Worm (Caenorhabditis elegans) whole organism, midembryonic: ENCODE data around the gene F22E5.20.
"Not testable (repeated sequence)": the region's sequence is repeated elsewhere in the genome, so short reads cannot be mapped to it uniquely, and the experiment has no call there.

Experiments used
- T22C8.4 ChIP-seq: fragments of 200-800 bp; sonication (Bioruptor generic); IDR thresholded peaks from 2 replicates; pipeline ENCODE4 v1.3.6; 2022; ENCODE audit warnings: missing genetic modification characterization, missing compliant biosample characterization
- cog-1 ChIP-seq: sonication (generic microtip); optimal IDR thresholded peaks from 2 replicates; lab custom pipeline; 2016; ENCODE audit warnings: missing genetic modification characterization, missing compliant biosample characterization
- flt-1 ChIP-seq: fragments of 200-800 bp; sonication (Bioruptor generic); IDR thresholded peaks from 2 replicates; pipeline ENCODE4 v1.3.6; 2022; ENCODE audit warnings: missing genetic modification characterization, missing compliant biosample characterization
- klf-2 ChIP-seq: fragments of 200-800 bp; sonication (Bioruptor generic); conservative IDR thresholded peaks from 2 replicates; pipeline ENCODE4 v1.3.6; 2022; ENCODE audit warnings: missing genetic modification reagents, missing genetic modification characterization, missing compliant biosample characterization
- med-1 ChIP-seq: sonication (generic microtip); optimal IDR thresholded peaks from 2 replicates; lab custom pipeline; 2017; ENCODE audit warnings: missing genetic modification characterization, mild to moderate bottlenecking, missing compliant biosample characterization, antibody characterized with exemption, missing genetic modification reagents; ENCODE audit not compliant: insufficient read depth
- ref-1 ChIP-seq: fragments of 200-800 bp; sonication (Bioruptor generic); conservative IDR thresholded peaks from 2 replicates; pipeline ENCODE4 v1.3.6; 2022; ENCODE audit warnings: missing genetic modification reagents, missing genetic modification characterization, missing compliant biosample characterization
- tab-1 ChIP-seq: fragments of 200-800 bp; sonication (Bioruptor generic); IDR thresholded peaks from 2 replicates; pipeline ENCODE4 v1.3.6; 2022; ENCODE audit warnings: missing genetic modification characterization, missing compliant biosample characterization
- ztf-23 ChIP-seq: fragments of 200-800 bp; sonication (Bioruptor generic); IDR thresholded peaks from 2 replicates; pipeline ENCODE4 v1.3.6; 2022; ENCODE audit warnings: missing genetic modification reagents, missing genetic modification characterization, missing compliant biosample characterization
- ztf-29 ChIP-seq: fragments of 200-800 bp; sonication (Bioruptor generic); IDR thresholded peaks from 2 replicates; pipeline ENCODE4 v1.3.6; 2022; ENCODE audit warnings: missing genetic modification reagents, missing genetic modification characterization, missing compliant biosample characterization

Gene F22E5.20

DNA sequence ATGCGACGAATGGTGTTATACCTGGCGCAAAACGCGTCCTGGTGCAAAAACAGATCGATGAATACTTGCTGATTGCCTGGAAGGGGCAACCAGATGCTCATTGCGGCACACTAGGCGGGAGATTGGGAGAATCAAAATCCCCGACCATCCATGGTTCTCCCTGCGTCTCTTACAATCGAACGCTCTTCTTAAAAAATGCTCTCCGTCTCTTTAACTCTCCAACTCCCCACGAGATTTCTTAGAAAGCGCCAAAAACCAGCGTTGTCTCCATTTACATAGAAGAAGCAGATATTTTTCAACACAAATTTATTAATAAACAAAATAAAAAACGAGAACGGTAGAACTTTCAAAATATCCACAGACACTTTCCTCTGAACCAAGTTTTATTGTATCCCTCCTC is 7.7 kb upstream of the F22E5.20 start, which contains the start of gene F34D6.1:
F34D6.1 (minus strand) TSS at position 101 of the 400 bp plus-strand sequence.
- TF ChIP-seq cog-1 (no peak), ztf-29 (GFP tag; lab: Robert Waterston, UW) (no peak), klf-2 (no peak), flt-1 (GFP tag; lab: Robert Waterston, UW) (no peak), med-1 (GFP tag; lab: Kevin White, UChicago) (no peak), ztf-23 (GFP tag; lab: Robert Waterston, UW) (no peak)

ce11 chrII:2677534-2678168 is 4.2 kb upstream of the F22E5.20 start, which contains the start of gene F22E5.17:
F22E5.17 (plus strand) TSS chrII:2678041.
- no peak for TF ChIP-seq ztf-23 (GFP tag; lab: Robert Waterston, UW)
- TF ChIP-seq T22C8.4 (GFP tag; lab: Robert Waterston, UW): no peak
- TF ChIP-seq ztf-29 (GFP tag; lab: Robert Waterston, UW): no peak
- TF ChIP-seq med-1 (GFP tag; lab: Kevin White, UChicago): no peak
- TF ChIP-seq flt-1 (GFP tag; lab: Robert Waterston, UW): no peak
- TF ChIP-seq cog-1: no peak
- no peak for TF ChIP-seq tab-1 (GFP tag; lab: Robert Waterston, UW)

ce11 chrII:2672320-2672719 is 1.1 kb downstream of the F22E5.20 start, which contains the start of gene sri-57:
sri-57 (minus strand) TSS chrII:2672420.
- not testable (repeated sequence) for TF ChIP-seq tab-1 (GFP tag; lab: Robert Waterston, UW); cog-1; ztf-23 (GFP tag; lab: Robert Waterston, UW)

DNA sequence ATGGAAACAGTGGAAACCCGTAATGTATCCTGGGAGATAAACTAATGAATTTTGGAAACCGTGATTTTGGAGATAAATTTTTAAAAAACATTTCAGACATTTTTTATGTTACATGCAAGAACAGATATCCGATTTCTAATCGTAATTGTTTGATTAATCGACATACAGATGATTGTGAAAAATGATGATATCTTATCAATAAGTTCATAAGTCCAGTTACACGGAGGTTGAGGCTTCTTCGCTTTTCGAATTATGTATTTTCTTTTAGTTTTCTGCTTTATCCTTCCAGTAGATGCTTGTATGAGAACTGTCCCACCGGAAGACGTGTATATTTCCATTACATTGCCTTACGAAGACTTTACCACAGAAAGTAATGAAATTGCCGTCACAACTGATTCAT is 7.8 kb downstream of the F22E5.20 start, which contains the start of gene F22E5.22:
F22E5.22 (plus strand) TSS at position 301 of the 400 bp plus-strand sequence.
- TF ChIP-seq ref-1 (GFP tag; lab: Robert Waterston, UW) (no peak), flt-1 (GFP tag; lab: Robert Waterston, UW) (no peak)

- TF ChIP-seq T22C8.4 (GFP tag; lab: Robert Waterston, UW); ztf-29 (GFP tag; lab: Robert Waterston, UW); klf-2: not testable (repeated sequence)
These were observed 8.4 kb downstream of the F22E5.20 start, which contains the start of gene F22E5.2 for ce11 chrII:2665081-2665480. F22E5.2 (plus strand) TSS chrII:2665381.

ce11 chrII:2659364-2659763 is 14.1 kb downstream of the F22E5.20 start, which contains the start of gene gcy-21:
gcy-21 (plus strand) TSS chrII:2659664.
- TF ChIP-seq ztf-29 (GFP tag; lab: Robert Waterston, UW) (no peak), klf-2 (no peak), flt-1 (GFP tag; lab: Robert Waterston, UW) (no peak), T22C8.4 (GFP tag; lab: Robert Waterston, UW) (no peak), cog-1 (no peak), ref-1 (GFP tag; lab: Robert Waterston, UW) (no peak), tab-1 (GFP tag; lab: Robert Waterston, UW) (no peak), ztf-23 (GFP tag; lab: Robert Waterston, UW) (no peak), med-1 (GFP tag; lab: Kevin White, UChicago) (no peak)

ce11 chrII:2656606-2657005 is 16.8 kb downstream of the F22E5.20 start, which contains the start of gene sri-47:
sri-47 (plus strand) TSS chrII:2656906.
- TF ChIP-seq ztf-23 (GFP tag; lab: Robert Waterston, UW) (no peak), flt-1 (GFP tag; lab: Robert Waterston, UW) (no peak), cog-1 (no peak), ztf-29 (GFP tag; lab: Robert Waterston, UW) (no peak), tab-1 (GFP tag; lab: Robert Waterston, UW) (no peak), med-1 (GFP tag; lab: Kevin White, UChicago) (no peak), klf-2 (no peak)

DNA sequence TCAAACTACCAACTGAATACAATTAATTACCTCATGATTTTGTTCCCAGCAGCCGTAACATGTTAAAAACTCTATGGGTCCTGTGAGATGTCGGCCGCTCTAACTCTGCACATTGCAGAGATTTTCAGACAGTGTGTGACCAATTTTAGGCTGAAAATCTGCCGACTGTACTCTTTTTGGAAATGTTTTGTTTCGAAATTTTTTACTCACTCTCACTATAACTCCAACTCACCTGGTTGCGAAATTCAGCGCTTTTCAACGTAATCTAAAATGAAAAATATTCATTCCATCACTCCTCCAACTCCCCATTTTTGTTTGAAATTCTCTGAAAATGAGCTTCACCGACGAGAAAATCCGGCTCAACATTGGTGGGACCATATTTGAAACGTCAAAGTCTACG is 23.9 kb downstream of the F22E5.20 start, which contains the start of the genes F22E5.13 and F22E5.6:
F22E5.13 (minus strand) TSS at position 101 of the 400 bp plus-strand sequence.
F22E5.6 (plus strand) TSS at position 297 of the 400 bp plus-strand sequence.
- TF ChIP-seq klf-2 (no peak), ztf-29 (GFP tag; lab: Robert Waterston, UW) (no peak), ref-1 (GFP tag; lab: Robert Waterston, UW) (no peak), cog-1 (no peak), ztf-23 (GFP tag; lab: Robert Waterston, UW) (no peak), T22C8.4 (GFP tag; lab: Robert Waterston, UW) (no peak), tab-1 (GFP tag; lab: Robert Waterston, UW) (no peak), flt-1 (GFP tag; lab: Robert Waterston, UW) (no peak), med-1 (GFP tag; lab: Kevin White, UChicago) (no peak)

DNA sequence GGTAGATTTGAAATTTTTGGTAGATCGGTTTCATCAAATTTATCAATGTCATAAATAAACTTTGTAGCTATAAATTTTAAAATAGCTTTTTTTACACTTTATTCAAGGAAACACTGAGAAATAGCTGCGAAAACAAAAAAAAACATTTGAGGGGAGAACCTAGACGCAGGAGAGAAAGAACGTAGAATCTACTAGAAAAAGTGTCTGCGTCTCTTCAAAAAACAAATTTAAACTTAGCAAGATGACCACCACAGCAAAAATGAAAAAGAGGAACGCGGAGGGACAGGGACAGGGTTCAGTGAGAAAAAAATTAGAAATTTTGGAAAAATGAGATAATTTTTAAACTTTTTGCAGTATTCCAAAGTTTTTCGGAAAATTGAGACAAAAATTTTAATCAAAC is 24.4 kb downstream of the F22E5.20 start:
- no peak for TF ChIP-seq flt-1 (GFP tag; lab: Robert Waterston, UW)
- TF ChIP-seq ref-1 (GFP tag; lab: Robert Waterston, UW): no peak
- no peak for TF ChIP-seq klf-2
- TF ChIP-seq med-1 (GFP tag; lab: Kevin White, UChicago): no peak
- TF ChIP-seq T22C8.4 (GFP tag; lab: Robert Waterston, UW): no peak
- TF ChIP-seq cog-1: no peak
- no peak for TF ChIP-seq ztf-23 (GFP tag; lab: Robert Waterston, UW)
- no peak for TF ChIP-seq ztf-29 (GFP tag; lab: Robert Waterston, UW)
- TF ChIP-seq tab-1 (GFP tag; lab: Robert Waterston, UW): no peak

DNA sequence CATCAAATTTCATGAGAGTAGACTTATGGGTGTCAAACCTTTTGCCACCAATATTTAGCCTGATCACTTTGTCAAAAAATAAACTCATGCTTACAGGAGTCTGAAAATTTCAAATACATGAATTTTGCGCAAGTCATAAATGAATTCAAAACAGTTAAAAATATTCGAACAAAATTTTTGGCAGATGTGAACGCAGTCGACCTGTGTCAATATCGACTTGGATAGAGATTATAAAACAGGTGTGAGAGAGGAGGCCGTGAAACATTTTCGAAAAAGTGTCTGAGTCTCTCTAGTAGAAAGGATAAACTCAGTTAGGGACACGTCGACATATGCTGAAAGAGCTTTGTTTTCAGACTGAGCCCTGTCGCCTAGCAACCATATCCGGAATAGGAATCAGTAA is 26.7 kb downstream of the F22E5.20 start, which contains the start of gene F22E5.12:
F22E5.12 (minus strand) TSS at position 101 of the 400 bp plus-strand sequence.
- not testable (repeated sequence) for TF ChIP-seq tab-1, flt-1, ref-1 (GFP tag; lab: Robert Waterston, UW)
